Worm (Caenorhabditis elegans) whole organism, midembryonic: Measurements from ENCODE around the gene cox-18.

ENCODE experiments used
- T22C8.4 ChIP-seq: fragments of 200-800 bp; sonication (Bioruptor generic); IDR thresholded peaks from 2 replicates; pipeline ENCODE4 v1.3.6; 2022; ENCODE audit warnings: missing genetic modification characterization, missing compliant biosample characterization
- cog-1 ChIP-seq: sonication (generic microtip); optimal IDR thresholded peaks from 2 replicates; lab custom pipeline; 2016; ENCODE audit warnings: missing genetic modification characterization, missing compliant biosample characterization
- flt-1 ChIP-seq: fragments of 200-800 bp; sonication (Bioruptor generic); IDR thresholded peaks from 2 replicates; pipeline ENCODE4 v1.3.6; 2022; ENCODE audit warnings: missing genetic modification characterization, missing compliant biosample characterization
- klf-2 ChIP-seq: fragments of 200-800 bp; sonication (Bioruptor generic); conservative IDR thresholded peaks from 2 replicates; pipeline ENCODE4 v1.3.6; 2022; ENCODE audit warnings: missing genetic modification reagents, missing genetic modification characterization, missing compliant biosample characterization
- med-1 ChIP-seq: sonication (generic microtip); optimal IDR thresholded peaks from 2 replicates; lab custom pipeline; 2017; ENCODE audit warnings: missing genetic modification characterization, mild to moderate bottlenecking, missing compliant biosample characterization, antibody characterized with exemption, missing genetic modification reagents; ENCODE audit not compliant: insufficient read depth
- ref-1 ChIP-seq: fragments of 200-800 bp; sonication (Bioruptor generic); conservative IDR thresholded peaks from 2 replicates; pipeline ENCODE4 v1.3.6; 2022; ENCODE audit warnings: missing genetic modification reagents, missing genetic modification characterization, missing compliant biosample characterization
- tab-1 ChIP-seq: fragments of 200-800 bp; sonication (Bioruptor generic); IDR thresholded peaks from 2 replicates; pipeline ENCODE4 v1.3.6; 2022; ENCODE audit warnings: missing genetic modification characterization, missing compliant biosample characterization
- ztf-23 ChIP-seq: fragments of 200-800 bp; sonication (Bioruptor generic); IDR thresholded peaks from 2 replicates; pipeline ENCODE4 v1.3.6; 2022; ENCODE audit warnings: missing genetic modification reagents, missing genetic modification characterization, missing compliant biosample characterization
- ztf-29 ChIP-seq: fragments of 200-800 bp; sonication (Bioruptor generic); IDR thresholded peaks from 2 replicates; pipeline ENCODE4 v1.3.6; 2022; ENCODE audit warnings: missing genetic modification reagents, missing genetic modification characterization, missing compliant biosample characterization

The cox-18 gene

ce11 chrIV:1105104-1105503 is 7.9 kb downstream of the cox-18 start:
- TF ChIP-seq med-1 (GFP tag; lab: Kevin White, UChicago) (no peak), klf-2 (GFP tag; lab: Robert Waterston, UW) (no peak), ref-1 (no peak), ztf-29 (GFP tag; lab: Robert Waterston, UW) (no peak), flt-1 (GFP tag; lab: Robert Waterston, UW) (no peak), ztf-23 (GFP tag; lab: Robert Waterston, UW) (no peak), tab-1 (GFP tag; lab: Robert Waterston, UW) (no peak), T22C8.4 (GFP tag; lab: Robert Waterston, UW) (no peak), cog-1 (tag; lab: Kevin White, UChicago) (no peak)

ce11 chrIV:1105999-1106398 is 8.7 kb downstream of the cox-18 start:
- TF ChIP-seq med-1 (GFP tag; lab: Kevin White, UChicago) (no peak), ztf-29 (GFP tag; lab: Robert Waterston, UW) (no peak), ztf-23 (GFP tag; lab: Robert Waterston, UW) (no peak), flt-1 (GFP tag; lab: Robert Waterston, UW) (no peak)

ce11 chrIV:1107190-1107589 is 9.9 kb downstream of the cox-18 start, which contains the start of gene ost-1:
Gene ost-1 (plus strand): TSS chrIV:1107396.
- TF ChIP-seq klf-2 (GFP tag; lab: Robert Waterston, UW) = no peak
- no peak for TF ChIP-seq ztf-29 (GFP tag; lab: Robert Waterston, UW)
- TF ChIP-seq tab-1 (GFP tag; lab: Robert Waterston, UW) = no peak
- no peak for TF ChIP-seq ref-1
- no peak for TF ChIP-seq T22C8.4 (GFP tag; lab: Robert Waterston, UW)
- no peak for TF ChIP-seq med-1 (GFP tag; lab: Kevin White, UChicago)
- no peak for TF ChIP-seq cog-1 (tag; lab: Kevin White, UChicago)
- TF ChIP-seq ztf-23 (GFP tag; lab: Robert Waterston, UW) = no peak
- no peak for TF ChIP-seq flt-1 (GFP tag; lab: Robert Waterston, UW)

ce11 chrIV:1108030-1108429 is 10.8 kb downstream of the cox-18 start:
- TF ChIP-seq med-1 (GFP tag; lab: Kevin White, UChicago) = no peak
- no peak for TF ChIP-seq klf-2 (GFP tag; lab: Robert Waterston, UW)
- TF ChIP-seq ref-1 = no peak
- TF ChIP-seq cog-1 (tag; lab: Kevin White, UChicago) = peak; percentile 35
- TF ChIP-seq T22C8.4 (GFP tag; lab: Robert Waterston, UW) = no peak
- no peak for TF ChIP-seq tab-1 (GFP tag; lab: Robert Waterston, UW)
- TF ChIP-seq ztf-29 (GFP tag; lab: Robert Waterston, UW) = no peak
- no peak for TF ChIP-seq flt-1 (GFP tag; lab: Robert Waterston, UW)
- no peak for TF ChIP-seq ztf-23 (GFP tag; lab: Robert Waterston, UW)

ce11 chrIV:1110999-1111398 is 13.7 kb downstream of the cox-18 start:
- TF ChIP-seq med-1 (GFP tag; lab: Kevin White, UChicago) (no peak), flt-1 (GFP tag; lab: Robert Waterston, UW) (no peak), ztf-23 (GFP tag; lab: Robert Waterston, UW) (no peak), ztf-29 (GFP tag; lab: Robert Waterston, UW) (no peak), cog-1 (tag; lab: Kevin White, UChicago) (no peak), ref-1 (no peak), tab-1 (GFP tag; lab: Robert Waterston, UW) (no peak), klf-2 (GFP tag; lab: Robert Waterston, UW) (no peak), T22C8.4 (GFP tag; lab: Robert Waterston, UW) (no peak)

ce11 chrIV:1113638-1114037 is 16.4 kb downstream of the cox-18 start, which contains the start of gene srx-14:
Gene srx-14 (minus strand): TSS chrIV:1113738.
- TF ChIP-seq flt-1 (GFP tag; lab: Robert Waterston, UW) (no peak), med-1 (GFP tag; lab: Kevin White, UChicago) (no peak), cog-1 (tag; lab: Kevin White, UChicago) (no peak), klf-2 (GFP tag; lab: Robert Waterston, UW) (no peak), ref-1 (no peak), ztf-23 (GFP tag; lab: Robert Waterston, UW) (no peak), T22C8.4 (GFP tag; lab: Robert Waterston, UW) (no peak), tab-1 (GFP tag; lab: Robert Waterston, UW) (no peak), ztf-29 (GFP tag; lab: Robert Waterston, UW) (no peak)

- TF ChIP-seq tab-1 (GFP tag; lab: Robert Waterston, UW) (no peak), T22C8.4 (GFP tag; lab: Robert Waterston, UW) (no peak), ztf-23 (GFP tag; lab: Robert Waterston, UW) (no peak), ztf-29 (GFP tag; lab: Robert Waterston, UW) (no peak), med-1 (GFP tag; lab: Kevin White, UChicago) (no peak), ref-1 (no peak)
Observed at ce11 chrIV:1118566-1118965, 21.3 kb downstream of the cox-18 start, which contains the start of gene srx-13. Gene srx-13 (minus strand): TSS chrIV:1118666.

- TF ChIP-seq tab-1 (GFP tag; lab: Robert Waterston, UW) (no peak), flt-1 (GFP tag; lab: Robert Waterston, UW) (no peak), ztf-23 (GFP tag; lab: Robert Waterston, UW) (no peak), ref-1 (no peak)
Observed at ce11 chrIV:1120865-1121264, 23.6 kb downstream of the cox-18 start.

- TF ChIP-seq ztf-23 (GFP tag; lab: Robert Waterston, UW) (no peak), ztf-29 (GFP tag; lab: Robert Waterston, UW) (no peak), tab-1 (GFP tag; lab: Robert Waterston, UW) (no peak), flt-1 (GFP tag; lab: Robert Waterston, UW) (no peak), ref-1 (no peak), cog-1 (tag; lab: Kevin White, UChicago) (no peak)
Observed at ce11 chrIV:1121511-1121910, 24.3 kb downstream of the cox-18 start.

ce11 chrIV:1123357-1123756 is 26.1 kb downstream of the cox-18 start:
- TF ChIP-seq ztf-29 (GFP tag; lab: Robert Waterston, UW) (no peak), flt-1 (GFP tag; lab: Robert Waterston, UW) (no peak), T22C8.4 (GFP tag; lab: Robert Waterston, UW) (no peak), klf-2 (GFP tag; lab: Robert Waterston, UW) (no peak), med-1 (GFP tag; lab: Kevin White, UChicago) (no peak), ref-1 (no peak), ztf-23 (GFP tag; lab: Robert Waterston, UW) (no peak), tab-1 (GFP tag; lab: Robert Waterston, UW) (no peak), cog-1 (tag; lab: Kevin White, UChicago) (no peak)
